Fruit fly (Drosophila melanogaster) whole organism, wandering third instar larva: ENCODE data around the gene CG14985.

Experiments
- Dif ChIP-seq: fragments of 200-275, 200-300 bp; sonication (Bioruptor generic); optimal IDR thresholded peaks from 2 replicates; lab custom pipeline; 2018; ENCODE audit warnings: missing biosample characterization, missing genetic modification characterization; ENCODE audit not compliant: partially characterized antibody
- Mio ChIP-seq: sonication (Bioruptor generic); optimal IDR thresholded peaks from 2 replicates; lab custom pipeline; 2016; ENCODE audit warnings: missing biosample characterization, missing genetic modification characterization
- Myc ChIP-seq: fragments of >200 bp; optimal IDR thresholded peaks from 2 replicates; lab custom pipeline; 2017
- usp ChIP-seq: fragments of >200 bp; optimal IDR thresholded peaks from 2 replicates; lab custom pipeline; 2017; ENCODE audit warnings: missing biosample characterization, missing genetic modification characterization

dm6 chr3L:4007256-4007655, 4.0 kb downstream of the CG14985 start:
- no peak for TF ChIP-seq Myc (lab: Kevin White, UChicago)
- no peak for TF ChIP-seq Mio (GFP tag; lab: Kevin White, UChicago)
- no peak for TF ChIP-seq usp (GFP tag; lab: Kevin White, UChicago)
- no peak for TF ChIP-seq Dif (GFP tag; lab: Kevin White, UChicago)
